Worm (Caenorhabditis elegans) whole organism, midembryonic: ENCODE data around the gene C01G6.9.

Experiments used
- cog-1 ChIP-seq: sonication (generic microtip); optimal IDR thresholded peaks from 2 replicates; lab custom pipeline; 2016; ENCODE audit warnings: missing genetic modification characterization, missing compliant biosample characterization
- flt-1 ChIP-seq: fragments of 200-800 bp; sonication (Bioruptor generic); IDR thresholded peaks from 2 replicates; pipeline ENCODE4 v1.3.6; 2022; ENCODE audit warnings: missing genetic modification characterization, missing compliant biosample characterization

DNA sequence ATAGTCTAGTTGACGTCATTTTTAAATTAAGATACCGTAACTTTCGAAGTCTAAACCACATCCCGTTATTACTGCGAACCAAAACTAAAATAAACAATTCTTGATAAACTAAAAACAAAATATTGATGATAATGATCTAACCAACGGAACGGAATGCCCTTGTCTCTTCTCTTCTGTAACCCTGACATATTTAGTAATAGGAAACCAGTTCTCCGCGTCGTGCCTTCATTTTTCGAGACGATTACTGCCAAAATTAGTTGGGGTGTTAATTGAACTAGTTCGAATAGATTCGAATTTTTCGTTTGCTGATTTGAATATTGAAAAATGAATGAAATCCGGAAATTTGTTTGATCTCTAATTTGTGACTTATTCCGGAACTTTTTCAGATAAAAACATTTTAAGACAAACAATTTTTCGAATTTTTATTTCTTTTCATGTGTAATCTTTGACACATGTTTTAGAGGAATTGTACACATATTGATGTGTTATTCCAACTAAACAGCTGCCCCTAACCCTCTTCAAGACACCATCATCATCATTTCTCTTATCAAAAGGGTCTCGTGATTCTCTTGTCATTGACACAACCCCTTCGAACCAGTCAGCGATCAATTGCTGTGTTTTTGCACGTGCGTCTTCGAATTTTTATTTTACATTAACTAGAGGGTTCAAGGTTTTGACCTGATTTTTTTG lies 11.8 kb downstream of the C01G6.9 start:
- TF ChIP-seq flt-1 (GFP tag; lab: Robert Waterston, UW) (no peak), cog-1 (no peak)
